Worm (Caenorhabditis elegans) whole organism, L2 larva: ENCODE results near the gene H20J04.9.
A peak's percentile ranks its signal among the peaks of the same experiment; 100 is the strongest.

Experiments used
- ama-1 ChIP-seq: fragments of 150-350 bp; optimal IDR thresholded peaks from 2 replicates; lab custom pipeline; 2018; ENCODE audit warnings: inconsistent platforms
- blmp-1 ChIP-seq: sonication (generic microtip); optimal IDR thresholded peaks from 2 replicates; lab custom pipeline; 2017; ENCODE audit warnings: missing genetic modification characterization, mild to moderate bottlenecking, missing compliant biosample characterization, antibody characterized with exemption, moderate library complexity; ENCODE audit not compliant: insufficient read depth
- ceh-82 ChIP-seq: fragments of 150-350 bp; optimal IDR thresholded peaks from 2 replicates; lab custom pipeline; 2014; ENCODE audit warnings: missing biosample characterization, missing genetic modification characterization
- gmeb-1 ChIP-seq: fragments of 150-350 bp; optimal IDR thresholded peaks from 2 replicates; lab custom pipeline; 2014; ENCODE audit warnings: missing biosample characterization, missing genetic modification characterization
- nhr-10 ChIP-seq: sonication (generic microtip); optimal IDR thresholded peaks from 2 replicates; lab custom pipeline; 2017; ENCODE audit warnings: missing biosample characterization, missing genetic modification characterization
- nhr-11 ChIP-seq: fragments of 150-350 bp; optimal IDR thresholded peaks from 2 replicates; lab custom pipeline; 2014; ENCODE audit warnings: missing biosample characterization, missing genetic modification characterization
- nhr-12 ChIP-seq: fragments of 150-350 bp; optimal IDR thresholded peaks from 2 replicates; lab custom pipeline; 2014; ENCODE audit warnings: missing biosample characterization, missing genetic modification characterization
- nhr-25 ChIP-seq: fragments of 150-350 bp; sonication (generic microtip); optimal IDR thresholded peaks from 3 replicates; lab custom pipeline; 2014; ENCODE audit warnings: missing biosample characterization, missing genetic modification characterization
- peb-1 ChIP-seq: fragments of 150-350 bp; optimal IDR thresholded peaks from 2 replicates; lab custom pipeline; 2014; ENCODE audit warnings: missing biosample characterization, missing genetic modification characterization
- snpc-4 ChIP-seq: fragments of 150-350 bp; optimal IDR thresholded peaks from 2 replicates; lab custom pipeline; 2014; ENCODE audit warnings: missing biosample characterization, missing genetic modification characterization
- unc-55 ChIP-seq: fragments of 150-350 bp; sonication (generic microtip); optimal IDR thresholded peaks from 3 replicates; lab custom pipeline; 2014; ENCODE audit warnings: missing biosample characterization, missing genetic modification reagents, missing genetic modification characterization

ce11 chrII:4391072-4391471 lies 40.1 kb downstream of the H20J04.9 start:
- TF ChIP-seq nhr-10 (tag; lab: Kevin White, UChicago), result no peak
- TF ChIP-seq snpc-4 (tag; lab: Kevin White, UChicago), result no peak
- TF ChIP-seq peb-1, result no peak
- no peak for TF ChIP-seq nhr-12 (tag; lab: Kevin White, UChicago)
- TF ChIP-seq nhr-11, result no peak
- TF ChIP-seq unc-55, result no peak
- peak; percentile 40 for TF ChIP-seq blmp-1
- no peak for TF ChIP-seq gmeb-1 (tag; lab: Kevin White, UChicago)
- no peak for TF ChIP-seq ceh-82 (tag; lab: Kevin White, UChicago)
- no peak for TF ChIP-seq nhr-25
- TF ChIP-seq ama-1, result no peak
